Fruit fly (Drosophila melanogaster): ENCODE data around the gene VAChT.

Gene VAChT

DNA sequence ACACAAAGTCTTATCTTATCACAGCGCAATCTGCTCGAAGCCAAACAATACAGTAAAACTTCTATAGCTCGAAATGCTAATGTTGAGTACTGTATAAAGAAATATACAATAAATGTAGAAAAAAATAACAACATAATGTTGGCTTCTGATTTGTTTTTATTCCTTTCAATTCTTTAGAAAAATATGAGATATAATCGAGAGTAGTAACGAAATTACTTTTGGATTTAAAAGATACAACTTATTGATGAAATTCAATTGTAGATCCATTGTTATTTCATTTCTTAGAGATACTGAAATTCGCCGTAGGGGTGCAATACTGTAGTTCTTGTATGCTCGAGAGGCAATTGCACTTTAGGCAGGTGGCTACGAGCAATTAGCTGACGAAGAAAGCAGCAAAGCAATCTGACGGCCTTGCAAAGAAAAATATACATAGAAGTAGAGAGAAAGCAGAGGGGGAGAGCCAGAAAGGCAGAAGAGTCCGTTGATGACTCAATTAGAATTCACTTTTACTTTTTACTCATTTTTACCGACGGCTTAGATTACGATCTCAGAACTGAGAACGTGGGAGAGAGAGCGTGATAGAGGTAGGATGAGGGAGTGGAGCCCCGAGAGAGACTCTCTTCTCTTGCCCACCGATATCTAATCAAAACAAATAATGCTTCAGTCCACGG is 34.7 kb upstream of the VAChT start (continued):
- TF ChIP-seq Ets21C (GFP tag; optimal IDR thresholded peaks at IDR 0.05) (peak; percentile 38), eg (GFP tag; IDR thresholded peaks at IDR 0.05) (peak; percentile 55; the same call in 2 of the 3 replicates), CG6276 (GFP tag; optimal IDR thresholded peaks at IDR 0.05) (no peak), Sox14 (GFP tag; optimal IDR thresholded peaks at IDR 0.05) (peak; percentile 37), salr (GFP tag; optimal IDR thresholded peaks at IDR 0.05) (peak in 1 of 2 experiments; percentile 54), CG3032 (tag; optimal IDR thresholded peaks at IDR 0.05) (peak; percentile 32), OdsH (GFP tag; optimal IDR thresholded peaks at IDR 0.05) (peak; percentile 46), CG11762 (GFP tag; optimal IDR thresholded peaks at IDR 0.05; ENCODE audit: insufficient read depth) (no peak), Smox (GFP tag; optimal IDR thresholded peaks at IDR 0.05) (no peak), Eip75B (GFP tag; optimal IDR thresholded peaks at IDR 0.05) (peak; percentile 74), CG3919 (GFP tag; optimal IDR thresholded peaks at IDR 0.05) (no peak), Ets96B (tag; optimal IDR thresholded peaks at IDR 0.05) (no peak), Sox102F (GFP tag; optimal IDR thresholded peaks at IDR 0.05) (no peak), Hr4 (GFP tag; optimal IDR thresholded peaks at IDR 0.05) (no peak), acj6 (GFP tag; optimal IDR thresholded peaks at IDR 0.05) (peak; percentile 30), CG11294 (GFP tag; IDR thresholded peaks at IDR 0.05) (peak; percentile 11; the same call in 1 of the 2 replicates), CG32006 (GFP tag; optimal IDR thresholded peaks at IDR 0.05) (no peak), CG8319 (GFP tag; optimal IDR thresholded peaks at IDR 0.05) (peak; percentile 45), lz (GFP tag; optimal IDR thresholded peaks at IDR 0.05) (peak; percentile 75), CG15336 (GFP tag; IDR thresholded peaks at IDR 0.05) (peak; percentile 68), CG8119 (GFP tag; IDR thresholded peaks at IDR 0.05) (peak; percentile 62), fd85E (GFP tag; optimal IDR thresholded peaks at IDR 0.05) (no peak), topi (GFP tag; optimal IDR thresholded peaks at IDR 0.05) (peak; percentile 68), CG8632 (GFP tag; optimal IDR thresholded peaks at IDR 0.05) (no peak), Met (GFP tag; optimal IDR thresholded peaks at IDR 0.05) (no peak), CG6854 (GFP tag; optimal IDR thresholded peaks at IDR 0.05) (no peak), CG10631 (GFP tag; optimal IDR thresholded peaks at IDR 0.05) (peak; percentile 58), Hr39 (GFP tag; optimal IDR thresholded peaks at IDR 0.05) (peak; percentile 44), dsx (GFP tag; optimal IDR thresholded peaks at IDR 0.05; ENCODE audit: poor library complexity, severe bottlenecking) (peak; percentile 49), CG7368 (GFP tag; optimal IDR thresholded peaks at IDR 0.05) (no peak), CG6163 (GFP tag; IDR thresholded peaks at IDR 0.05) (peak; percentile 58; the same call in 1 of the 3 replicates), CG6792 (GFP tag; optimal IDR thresholded peaks at IDR 0.05) (peak; percentile 54)

dm6 chr3R:18671112-18671729 is 34.1 kb upstream of the VAChT start, which contains the start of gene CG31230:
Gene CG31230, plus strand, starts transcription at chr3R:18671679.
- no peak for TF ChIP-seq CG32006 (GFP tag; optimal IDR thresholded peaks at IDR 0.05)
- no peak for TF ChIP-seq CG11902 (GFP tag; optimal IDR thresholded peaks at IDR 0.05)
- TF ChIP-seq Met (GFP tag; optimal IDR thresholded peaks at IDR 0.05): no peak
- TF ChIP-seq ss (GFP tag; optimal IDR thresholded peaks at IDR 0.05): no peak
- no peak for TF ChIP-seq Sox102F (GFP tag; optimal IDR thresholded peaks at IDR 0.05)
- peak; percentile 46 for TF ChIP-seq svp (GFP tag)
- no peak for TF ChIP-seq CG6808 (GFP tag; optimal IDR thresholded peaks at IDR 0.05)
- TF ChIP-seq esn (GFP tag; optimal IDR thresholded peaks at IDR 0.05): no peak
- peak; percentile 78 for TF ChIP-seq fkh (GFP tag; optimal IDR thresholded peaks at IDR 0.05)
